Worm (Caenorhabditis elegans) whole organism, early embryonic: ENCODE data around the gene sre-47.

Source experiments
- B0310.2 ChIP-seq: sonication (generic microtip); optimal IDR thresholded peaks from 2 replicates; lab custom pipeline; 2016; ENCODE audit warnings: mild to moderate bottlenecking, missing genetic modification characterization, missing compliant biosample characterization
- aly-1 ChIP-seq: sonication (generic microtip); optimal IDR thresholded peaks from 2 replicates; lab custom pipeline; 2016; ENCODE audit warnings: missing genetic modification characterization, missing compliant biosample characterization
- ama-1 ChIP-seq: fragments of 150-350 bp; optimal IDR thresholded peaks from 2 replicates; lab custom pipeline; 2014
- ceh-13 ChIP-seq: fragments of 200-800 bp; sonication (Bioruptor generic); optimal IDR thresholded peaks from 2 replicates; lab custom pipeline; 2018; ENCODE audit warnings: mild to moderate bottlenecking, missing genetic modification characterization, missing compliant biosample characterization
- ets-7 ChIP-seq: sonication (generic microtip); optimal IDR thresholded peaks from 2 replicates; lab custom pipeline; 2016; ENCODE audit warnings: missing genotype, missing genetic modification characterization, missing compliant biosample characterization
- flt-1 ChIP-seq: fragments of 200-800 bp; sonication (Bioruptor generic); IDR thresholded peaks from 2 replicates; pipeline ENCODE4 v1.3.6; 2022; ENCODE audit warnings: missing genetic modification characterization, missing compliant biosample characterization
- hmbx-1 ChIP-seq: sonication (generic microtip); optimal IDR thresholded peaks from 2 replicates; lab custom pipeline; 2016; ENCODE audit warnings: mild to moderate bottlenecking, missing genetic modification characterization, missing compliant biosample characterization
- pes-1 ChIP-seq: fragments of 200-800 bp; sonication (Bioruptor generic); IDR thresholded peaks from 2 replicates; pipeline ENCODE4 v1.3.6; 2022; ENCODE audit warnings: missing genetic modification reagents, missing genetic modification characterization, missing compliant biosample characterization
- tbx-37 ChIP-seq: fragments of 200-800 bp; sonication (Bioruptor generic); conservative IDR thresholded peaks from 2 replicates; pipeline ENCODE4 v1.3.6; 2022; ENCODE audit warnings: missing genetic modification reagents, missing genetic modification characterization, missing compliant biosample characterization

ce11 chrII:13982247-13982646 lies 2.2 kb downstream of the sre-47 start:
- TF ChIP-seq B0310.2 (no peak), ama-1 (lab: Kevin White, UChicago) (no peak), flt-1 (GFP tag; lab: Robert Waterston, UW) (no peak), ceh-13 (GFP tag; lab: Kevin White, UChicago) (no peak), aly-1 (no peak), hmbx-1 (no peak), ets-7 (no peak), pes-1 (GFP tag; lab: Robert Waterston, UW) (no peak), tbx-37 (GFP tag; lab: Robert Waterston, UW) (no peak)
